Worm (Caenorhabditis elegans): ENCODE measurements around the gene nhr-158.

Gene nhr-158

ce11 chrV:3857778-3858177 lies 16.2 kb downstream of the nhr-158 start, which contains the start of gene nhr-188:
nhr-188 (minus strand) TSS chrV:3857861.
- TF ChIP-seq nhr-237 (tag; optimal IDR thresholded peaks at IDR 0.05) (no peak), nhr-11 (tag; optimal IDR thresholded peaks at IDR 0.05) (no peak), ztf-4 (tag; optimal IDR thresholded peaks at IDR 0.05) (no peak), sma-9 (GFP tag; optimal IDR thresholded peaks at IDR 0.05) (no peak), sma-9 (tag; optimal IDR thresholded peaks at IDR 0.05) (no peak), unc-55 (GFP tag; optimal IDR thresholded peaks at IDR 0.05) (no peak), F13H6.1 (tag; optimal IDR thresholded peaks at IDR 0.05) (no peak), nhr-129 (tag; optimal IDR thresholded peaks at IDR 0.05) (no peak), fos-1 (tag; optimal IDR thresholded peaks at IDR 0.05) (no peak)

ce11 chrV:3855916-3856315 lies 18.0 kb downstream of the nhr-158 start:
- no peak for TF ChIP-seq C34F6.9 (tag; optimal IDR thresholded peaks at IDR 0.05)
- TF ChIP-seq nhr-25 (tag; optimal IDR thresholded peaks at IDR 0.05), result no peak
- TF ChIP-seq elt-1 (tag; optimal IDR thresholded peaks at IDR 0.05), result no peak
- TF ChIP-seq nhr-21 (tag; optimal IDR thresholded peaks at IDR 0.05), result peak; percentile 65
- no peak for TF ChIP-seq snpc-4 (tag; optimal IDR thresholded peaks at IDR 0.05)
- TF ChIP-seq unc-39 (tag; optimal IDR thresholded peaks at IDR 0.05), result no peak
- TF ChIP-seq sem-4 (tag; optimal IDR thresholded peaks at IDR 0.05), result no peak
- TF ChIP-seq peb-1 (tag; optimal IDR thresholded peaks at IDR 0.05), result no peak
- TF ChIP-seq sma-9 (GFP tag; optimal IDR thresholded peaks at IDR 0.05), result peak; percentile 66
- no peak for TF ChIP-seq sma-9 (tag; optimal IDR thresholded peaks at IDR 0.05)

ce11 chrV:3854847-3855246 lies 19.1 kb downstream of the nhr-158 start, which contains the start of gene nhr-186:
nhr-186 (minus strand) TSS chrV:3854947.
- TF ChIP-seq dmd-4 (tag; optimal IDR thresholded peaks at IDR 0.05) (no peak), F13H6.1 (tag; optimal IDR thresholded peaks at IDR 0.05) (no peak), nhr-21 (tag; optimal IDR thresholded peaks at IDR 0.05) (no peak), unc-62 (GFP tag; optimal IDR thresholded peaks at IDR 0.05) (no peak), Y55F3AM.14 (GFP tag; optimal IDR thresholded peaks at IDR 0.05) (no peak), ztf-4 (tag; optimal IDR thresholded peaks at IDR 0.05) (no peak), unc-39 (tag; optimal IDR thresholded peaks at IDR 0.05) (no peak)

- peak; percentile 86 for TF ChIP-seq fos-1 (tag; optimal IDR thresholded peaks at IDR 0.05)
- TF ChIP-seq Y55F3AM.14 (GFP tag; optimal IDR thresholded peaks at IDR 0.05), result no peak
Measured at ce11 chrV:3851760-3852159, 22.2 kb downstream of the nhr-158 start.

ce11 chrV:3847268-3847667 lies 26.7 kb downstream of the nhr-158 start, which contains the start of gene nhr-185:
nhr-185 (minus strand) TSS chrV:3847368.
- TF ChIP-seq egl-27 (tag; optimal IDR thresholded peaks at IDR 0.05) (no peak), unc-55 (GFP tag; optimal IDR thresholded peaks at IDR 0.05) (no peak), ztf-11 (tag; optimal IDR thresholded peaks at IDR 0.05) (no peak), nhr-25 (tag; optimal IDR thresholded peaks at IDR 0.05) (no peak), Y55F3AM.14 (GFP tag; optimal IDR thresholded peaks at IDR 0.05) (no peak), elt-3 (tag; optimal IDR thresholded peaks at IDR 0.05) (no peak), lin-11 (tag; optimal IDR thresholded peaks at IDR 0.05) (no peak), sma-9 (GFP tag; optimal IDR thresholded peaks at IDR 0.05) (no peak), sma-9 (tag; optimal IDR thresholded peaks at IDR 0.05) (no peak), nhr-23 (tag; optimal IDR thresholded peaks at IDR 0.05) (no peak), nhr-6 (tag; optimal IDR thresholded peaks at IDR 0.05) (no peak), ama-1 (optimal IDR thresholded peaks at IDR 0.05) (no peak), alr-1 (tag; optimal IDR thresholded peaks at IDR 0.05) (no peak)

- TF ChIP-seq ama-1 (optimal IDR thresholded peaks at IDR 0.05), result no peak
- TF ChIP-seq unc-55 (GFP tag; optimal IDR thresholded peaks at IDR 0.05), result no peak
- TF ChIP-seq aly-2 (tag; optimal IDR thresholded peaks at IDR 0.05), result no peak
- peak; percentile 38 for TF ChIP-seq fos-1 (tag; optimal IDR thresholded peaks at IDR 0.05)
- no peak for TF ChIP-seq nhr-21 (tag; optimal IDR thresholded peaks at IDR 0.05)
- no peak for TF ChIP-seq lin-13 (GFP tag; optimal IDR thresholded peaks at IDR 0.05)
- no peak for TF ChIP-seq ceh-16 (tag; optimal IDR thresholded peaks at IDR 0.05)
- TF ChIP-seq sma-9 (GFP tag; optimal IDR thresholded peaks at IDR 0.05), result peak; percentile 27
- no peak for TF ChIP-seq sma-9 (tag; optimal IDR thresholded peaks at IDR 0.05)
- no peak for TF ChIP-seq nhr-77 (tag; optimal IDR thresholded peaks at IDR 0.05)
Measured at ce11 chrV:3843926-3844325, 30.0 kb downstream of the nhr-158 start, which contains the start of gene ugt-32. ugt-32 (minus strand) TSS chrV:3844007.

Measured in whole organism, L2 larva.